Worm (Caenorhabditis elegans) whole organism, L4 larva: Measurements from ENCODE around the gene rpl-39.

Experiments used
- F10B5.3 ChIP-seq: sonication (generic microtip); optimal IDR thresholded peaks from 2 replicates; lab custom pipeline; 2016; ENCODE audit warnings: mild to moderate bottlenecking, missing genetic modification characterization, missing compliant biosample characterization
- F44E2.7 ChIP-seq: fragments of 200-800 bp; sonication (Bioruptor generic); IDR thresholded peaks from 2 replicates; pipeline ENCODE4 v2.1.2; 2022; ENCODE audit warnings: missing genetic modification characterization, missing compliant biosample characterization
- F49E8.2 ChIP-seq: sonication (generic microtip); optimal IDR thresholded peaks from 2 replicates; lab custom pipeline; 2016; ENCODE audit warnings: missing compliant biosample characterization, mild to moderate bottlenecking, missing genetic modification characterization, borderline replicate concordance
- T20F7.1 ChIP-seq: fragments of 200-800 bp; sonication (Bioruptor generic); optimal IDR thresholded peaks from 2 replicates; lab custom pipeline; 2018; ENCODE audit warnings: mild to moderate bottlenecking, missing genetic modification characterization, missing compliant biosample characterization
- Y105C5A.15 ChIP-seq: fragments of 200-800 bp; sonication (Bioruptor generic); IDR thresholded peaks from 2 replicates; pipeline ENCODE4 v1.3.6; 2022; ENCODE audit warnings: missing genetic modification characterization, missing compliant biosample characterization
- Y75B8A.6 ChIP-seq: fragments of 200-800 bp; sonication (Bioruptor generic); IDR thresholded peaks from 2 replicates; pipeline ENCODE4 v1.3.6; 2022; ENCODE audit warnings: missing genetic modification reagents, missing genetic modification characterization, missing compliant biosample characterization
- aly-2 ChIP-seq: sonication (generic microtip); optimal IDR thresholded peaks from 2 replicates; lab custom pipeline; 2018; ENCODE audit warnings: missing biosample characterization, missing genetic modification characterization
- ama-1 ChIP-seq: fragments of 150-350 bp; optimal IDR thresholded peaks from 2 replicates; lab custom pipeline; 2014; ENCODE audit warnings: inconsistent platforms, mixed read lengths
- arid-1 ChIP-seq: fragments of 200-800 bp; sonication (Bioruptor generic); conservative IDR thresholded peaks from 2 replicates; pipeline ENCODE4 v1.3.6; 2022; ENCODE audit warnings: missing genetic modification reagents, missing genetic modification characterization, missing compliant biosample characterization
- ceh-20 ChIP-seq: fragments of 200-800 bp; sonication (Bioruptor generic); IDR thresholded peaks from 2 replicates; pipeline ENCODE4 v1.3.6; 2022; ENCODE audit warnings: missing genetic modification reagents, missing genetic modification characterization, missing compliant biosample characterization
- ceh-44 ChIP-seq: fragments of 200-800 bp; sonication (Bioruptor generic); IDR thresholded peaks from 2 replicates; pipeline ENCODE4 v1.3.6; 2022; ENCODE audit warnings: missing genetic modification reagents, missing genetic modification characterization, missing compliant biosample characterization
- ceh-62 ChIP-seq: sonication (generic microtip); optimal IDR thresholded peaks from 2 replicates; lab custom pipeline; 2017; ENCODE audit warnings: missing biosample characterization, missing genetic modification characterization
- ceh-82 ChIP-seq: sonication (generic microtip); optimal IDR thresholded peaks from 2 replicates; lab custom pipeline; 2017; ENCODE audit warnings: missing biosample characterization, missing genetic modification characterization
- ces-1 ChIP-seq: fragments of 150-350 bp; sonication (generic microtip); optimal IDR thresholded peaks from 4 replicates; lab custom pipeline; 2014; ENCODE audit warnings: missing biosample characterization, missing genetic modification reagents, missing genetic modification characterization
- daf-16 ChIP-seq, 3 experiments: sonication (generic microtip); optimal IDR thresholded peaks; 2 replicates each; lab custom pipeline; 2016 to 2017; ENCODE audit warnings: missing genetic modification characterization in 3 of 3, missing genetic modification reagents in 3 of 3, mild to moderate bottlenecking in 2 of 3, missing compliant biosample characterization in 2 of 3, missing biosample characterization in 1 of 3, moderate library complexity in 1 of 3
- daf-8 ChIP-seq: fragments of 200-800 bp; sonication (Bioruptor generic); IDR thresholded peaks from 2 replicates; pipeline ENCODE4 v1.3.6; 2022; ENCODE audit warnings: missing genetic modification characterization, missing compliant biosample characterization
- dmd-6 ChIP-seq: fragments of 200-800 bp; sonication (Bioruptor generic); IDR thresholded peaks from 2 replicates; pipeline ENCODE4 v1.3.6; 2022; ENCODE audit warnings: missing genetic modification reagents, missing genetic modification characterization, missing compliant biosample characterization
- duxl-1 ChIP-seq: sonication (generic microtip); optimal IDR thresholded peaks from 2 replicates; lab custom pipeline; 2016; ENCODE audit warnings: mild to moderate bottlenecking, missing genetic modification characterization, moderate library complexity, missing compliant biosample characterization; ENCODE audit not compliant: poor library complexity
- dve-1 ChIP-seq: sonication (generic microtip); optimal IDR thresholded peaks from 2 replicates; lab custom pipeline; 2017; ENCODE audit warnings: antibody characterized with exemption, mild to moderate bottlenecking, missing genetic modification characterization, missing compliant biosample characterization; ENCODE audit not compliant: insufficient read depth
- egl-27 ChIP-seq: sonication (generic microtip); optimal IDR thresholded peaks from 3 replicates; lab custom pipeline; 2017; ENCODE audit warnings: missing biosample characterization, missing genetic modification reagents, missing genetic modification characterization
- egl-43 ChIP-seq: fragments of 200-800 bp; sonication (Bioruptor generic); IDR thresholded peaks from 2 replicates; pipeline ENCODE4 v1.3.6; 2022; ENCODE audit warnings: missing genetic modification reagents, missing genetic modification characterization, missing compliant biosample characterization
- fkh-10 ChIP-seq: fragments of 150-350 bp; optimal IDR thresholded peaks from 2 replicates; lab custom pipeline; 2014; ENCODE audit warnings: missing biosample characterization, missing genetic modification reagents, missing genetic modification characterization
- gei-8 ChIP-seq: fragments of 200-800 bp; sonication (Bioruptor generic); optimal IDR thresholded peaks from 2 replicates; lab custom pipeline; 2018; ENCODE audit warnings: mild to moderate bottlenecking, missing genetic modification characterization, missing compliant biosample characterization
- hlh-11 ChIP-seq: fragments of 200-800 bp; sonication (Bioruptor generic); optimal IDR thresholded peaks from 2 replicates; lab custom pipeline; 2018; ENCODE audit warnings: mild to moderate bottlenecking, missing genetic modification characterization, missing compliant biosample characterization
- hmg-1.1 ChIP-seq: fragments of 200-800 bp; sonication (Bioruptor generic); IDR thresholded peaks from 2 replicates; pipeline ENCODE4 v1.3.6; 2022; ENCODE audit warnings: missing genetic modification reagents, missing genetic modification characterization, missing compliant biosample characterization
- jun-1 ChIP-seq: fragments of 150-350 bp; optimal IDR thresholded peaks from 2 replicates; lab custom pipeline; 2014; ENCODE audit warnings: missing biosample characterization, missing genetic modification reagents, missing genetic modification characterization
- lin-1 ChIP-seq: fragments of 200-800 bp; sonication (Bioruptor generic); IDR thresholded peaks from 2 replicates; pipeline ENCODE4 v1.3.6; 2022; ENCODE audit warnings: missing genetic modification reagents, missing genetic modification characterization, missing compliant biosample characterization
- lir-3 ChIP-seq: sonication (generic microtip); optimal IDR thresholded peaks from 2 replicates; lab custom pipeline; 2016; ENCODE audit warnings: mild to moderate bottlenecking, missing genetic modification characterization, missing compliant biosample characterization
- lsy-2 ChIP-seq, 2 experiments: fragments of 150-350 bp in 1 of 2; sonication (generic microtip) in 1 of 2; optimal IDR thresholded peaks; 2 replicates each; lab custom pipeline; 2014 to 2017; ENCODE audit warnings: missing biosample characterization in 2 of 2, missing genetic modification characterization in 2 of 2
- mdt-29 ChIP-seq: fragments of 200-800 bp; sonication (Bioruptor generic); IDR thresholded peaks from 2 replicates; pipeline ENCODE4 v1.3.6; 2022; ENCODE audit warnings: missing genetic modification reagents, missing genetic modification characterization, missing compliant biosample characterization
- mep-1 ChIP-seq: fragments of 150-350 bp; sonication (generic microtip); optimal IDR thresholded peaks from 3 replicates; lab custom pipeline; 2014; ENCODE audit warnings: missing biosample characterization, missing genetic modification characterization
- mxl-3 ChIP-seq: fragments of 200-800 bp; sonication (Bioruptor generic); optimal IDR thresholded peaks from 2 replicates; lab custom pipeline; 2018; ENCODE audit warnings: mild to moderate bottlenecking, missing genetic modification characterization, missing compliant biosample characterization
- nhr-10 ChIP-seq: fragments of 150-350 bp; optimal IDR thresholded peaks from 2 replicates; lab custom pipeline; 2014; ENCODE audit warnings: missing biosample characterization, missing genetic modification characterization
- nhr-102 ChIP-seq: sonication (generic microtip); optimal IDR thresholded peaks from 2 replicates; lab custom pipeline; 2016; ENCODE audit warnings: mild to moderate bottlenecking, missing genetic modification characterization, moderate library complexity, missing compliant biosample characterization
- nhr-11 ChIP-seq: fragments of 150-350 bp; optimal IDR thresholded peaks from 2 replicates; lab custom pipeline; 2014; ENCODE audit warnings: missing biosample characterization, missing genetic modification characterization
- nhr-48 ChIP-seq: sonication (generic microtip); optimal IDR thresholded peaks from 2 replicates; lab custom pipeline; 2016; ENCODE audit warnings: mild to moderate bottlenecking, missing genetic modification characterization, missing compliant biosample characterization
- nhr-76 ChIP-seq: fragments of 150-350 bp; optimal IDR thresholded peaks from 2 replicates; lab custom pipeline; 2014; ENCODE audit warnings: missing biosample characterization, missing genetic modification characterization
- pqm-1 ChIP-seq: sonication (generic microtip); optimal IDR thresholded peaks from 2 replicates; lab custom pipeline; 2017; ENCODE audit warnings: missing biosample characterization, missing genetic modification characterization
- skn-1 ChIP-seq: fragments of 150-350 bp; optimal IDR thresholded peaks from 2 replicates; lab custom pipeline; 2014; ENCODE audit warnings: missing biosample characterization, missing genetic modification characterization
- spr-1 ChIP-seq: sonication (generic microtip); optimal IDR thresholded peaks from 2 replicates; lab custom pipeline; 2016; ENCODE audit warnings: mild to moderate bottlenecking, missing genetic modification characterization, missing compliant biosample characterization
- tag-97 ChIP-seq: fragments of 200-800 bp; sonication (Bioruptor generic); IDR thresholded peaks from 2 replicates; pipeline ENCODE4 v1.3.6; 2022; ENCODE audit warnings: missing genetic modification characterization, missing compliant biosample characterization
- tra-1 ChIP-seq: fragments of 200-800 bp; sonication (Bioruptor generic); IDR thresholded peaks from 2 replicates; pipeline ENCODE4 v1.3.6; 2022; ENCODE audit warnings: missing genetic modification reagents, missing genetic modification characterization, missing compliant biosample characterization
- unc-39 ChIP-seq: sonication (generic microtip); optimal IDR thresholded peaks from 2 replicates; lab custom pipeline; 2017; ENCODE audit warnings: missing biosample characterization, missing genetic modification characterization
- zfp-3 ChIP-seq: fragments of 200-800 bp; sonication (Bioruptor generic); conservative IDR thresholded peaks from 2 replicates; pipeline ENCODE4 v1.3.6; 2022; ENCODE audit warnings: missing genetic modification reagents, missing genetic modification characterization, missing compliant biosample characterization
- zip-2 ChIP-seq: fragments of 150-350 bp; optimal IDR thresholded peaks from 2 replicates; lab custom pipeline; 2014; ENCODE audit warnings: missing biosample characterization, missing genetic modification characterization
- ztf-7 ChIP-seq: fragments of 150-350 bp; optimal IDR thresholded peaks from 2 replicates; lab custom pipeline; 2014; ENCODE audit warnings: missing biosample characterization, missing genetic modification characterization

Gene rpl-39

ce11 chrV:7776029-7776628 lies at the start of gene rpl-39, which contains the start of gene rps-30 (continued):
- TF ChIP-seq pqm-1 (tag; lab: Kevin White, UChicago) (peak; percentile 11), ces-1 (GFP tag; lab: Kevin White, UChicago) (no peak), nhr-48 (tag; lab: Kevin White, UChicago) (peak; percentile 16), mdt-29 (GFP tag; lab: Robert Waterston, UW) (no peak)

DNA sequence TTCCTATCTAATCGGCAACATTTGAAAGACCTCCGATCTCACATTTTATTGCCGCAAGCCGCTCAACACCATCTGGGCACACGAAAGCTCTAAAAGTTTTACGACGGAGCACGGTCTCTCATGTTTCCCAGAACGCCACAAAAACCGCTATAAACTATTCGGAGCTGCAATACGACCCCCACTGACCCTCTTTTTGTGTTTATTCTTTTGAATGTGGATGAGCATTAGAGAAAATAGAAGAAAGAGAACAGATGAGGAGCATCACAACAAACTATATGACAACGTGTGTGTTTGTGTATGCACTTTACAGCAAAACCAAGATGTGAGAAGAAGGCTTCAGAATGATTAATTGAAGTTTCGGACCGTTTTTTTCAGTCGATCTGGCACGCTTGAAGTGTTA lies 48.3 kb upstream of the rpl-39 start:
- TF ChIP-seq ceh-62 (tag; lab: Kevin White, UChicago) (no peak), hlh-11 (tag; lab: Kevin White, UChicago) (peak; percentile 25), daf-16 (GFP tag; optimal IDR thresholded peaks at IDR 0.05; lab: Kevin White, UChicago) (peak in 1 of 2 experiments; percentile 39), daf-16 (tag; optimal IDR thresholded peaks at IDR 0.05; lab: Kevin White, UChicago) (no peak)

- TF ChIP-seq lin-1 (no peak), ceh-62 (tag; lab: Kevin White, UChicago) (no peak), skn-1 (no peak), jun-1 (no peak), arid-1 (GFP tag; lab: Robert Waterston, UW) (no peak), lsy-2 (tag; optimal IDR thresholded peaks at IDR 0.05; lab: Kevin White, UChicago) (no peak), aly-2 (no peak), daf-8 (GFP tag; lab: Robert Waterston, UW) (no peak), F10B5.3 (no peak), lir-3 (tag; lab: Kevin White, UChicago) (no peak), F49E8.2 (no peak), F44E2.7 (GFP tag; lab: Robert Waterston, UW) (no peak), spr-1 (tag; lab: Kevin White, UChicago) (no peak), gei-8 (GFP tag; lab: Kevin White, UChicago) (no peak), tra-1 (no peak), nhr-11 (tag; lab: Kevin White, UChicago) (peak; percentile 65), ceh-20 (GFP tag; lab: Robert Waterston, UW) (peak; percentile 68; the same call in 1 of the 2 replicates), Y105C5A.15 (GFP tag; lab: Robert Waterston, UW) (no peak), ceh-82 (tag; lab: Kevin White, UChicago) (no peak), duxl-1 (tag; lab: Kevin White, UChicago) (no peak), dve-1 (no peak), ama-1 (lab: Kevin White, UChicago) (no peak), zfp-3 (GFP tag; lab: Robert Waterston, UW) (no peak), ceh-44 (GFP tag; lab: Robert Waterston, UW) (no peak), tag-97 (no peak), unc-39 (tag; lab: Kevin White, UChicago) (no peak), nhr-102 (tag; lab: Kevin White, UChicago) (no peak), mep-1 (tag; lab: Kevin White, UChicago) (no peak), hlh-11 (tag; lab: Kevin White, UChicago) (peak; percentile 63), fkh-10 (GFP tag; lab: Kevin White, UChicago) (no peak), Y75B8A.6 (GFP tag; lab: Robert Waterston, UW) (no peak), zip-2 (tag; lab: Kevin White, UChicago) (no peak), hmg-1.1 (GFP tag; lab: Robert Waterston, UW) (no peak), nhr-76 (tag; lab: Kevin White, UChicago) (no peak), egl-43 (GFP tag; lab: Robert Waterston, UW) (no peak), mxl-3 (GFP tag; lab: Kevin White, UChicago) (peak; percentile 71), T20F7.1 (GFP tag; lab: Kevin White, UChicago) (no peak), nhr-10 (tag; lab: Kevin White, UChicago) (no peak), dmd-6 (GFP tag; lab: Robert Waterston, UW) (no peak), ztf-7 (tag; lab: Kevin White, UChicago) (no peak), egl-27 (tag; lab: Kevin White, UChicago) (no peak), daf-16 (GFP tag; optimal IDR thresholded peaks at IDR 0.05; lab: Kevin White, UChicago) (peak in 1 of 2 experiments; percentile 74), daf-16 (tag; optimal IDR thresholded peaks at IDR 0.05; lab: Kevin White, UChicago) (no peak)
Observed at ce11 chrV:7822655-7823054, 46.8 kb upstream of the rpl-39 start.
